Worm (Caenorhabditis elegans) whole organism, L1 larva: Measurements from ENCODE around the gene E01G6.2.

Experiments
- aha-1 ChIP-seq: fragments of 150-350 bp; optimal IDR thresholded peaks from 2 replicates; lab custom pipeline; 2014; ENCODE audit warnings: missing biosample characterization, missing genetic modification characterization
- alr-1 ChIP-seq: fragments of 200-800 bp; sonication (Bioruptor generic); optimal IDR thresholded peaks from 2 replicates; lab custom pipeline; 2018; ENCODE audit warnings: borderline replicate concordance, mild to moderate bottlenecking, missing genetic modification characterization, missing compliant biosample characterization
- ceh-88 ChIP-seq: fragments of 200-800 bp; sonication (Bioruptor generic); IDR thresholded peaks from 2 replicates; pipeline ENCODE4 v1.3.6; 2022; ENCODE audit warnings: missing genetic modification characterization, missing compliant biosample characterization
- ces-1 ChIP-seq: fragments of 150-350 bp; optimal IDR thresholded peaks from 2 replicates; lab custom pipeline; 2014; ENCODE audit warnings: missing biosample characterization, missing genetic modification reagents, missing genetic modification characterization
- dpl-1 ChIP-seq, 3 experiments: fragments of 150-350 bp in 2 of 3; sonication (generic microtip) in 1 of 3; optimal IDR thresholded peaks; 2 replicates each; lab custom pipeline; 2014 to 2017; ENCODE audit warnings: missing biosample characterization in 3 of 3, missing genetic modification characterization in 3 of 3, missing genetic modification reagents in 3 of 3
- elt-3 ChIP-seq, 6 experiments: fragments of 150-350 bp in 1 of 6; sonication (generic microtip); optimal IDR thresholded peaks; 2 replicates each; lab custom pipeline; 2017 to 2018; ENCODE audit warnings: missing biosample characterization in 6 of 6, missing genetic modification characterization in 6 of 6, inconsistent platforms in 1 of 6
- fkh-10 ChIP-seq: sonication (generic microtip); optimal IDR thresholded peaks from 2 replicates; lab custom pipeline; 2017; ENCODE audit warnings: missing biosample characterization, missing genetic modification reagents, missing genetic modification characterization
- mep-1 ChIP-seq: fragments of 150-350 bp; optimal IDR thresholded peaks from 2 replicates; lab custom pipeline; 2014; ENCODE audit warnings: missing biosample characterization, missing genetic modification characterization
- nhr-12 ChIP-seq: sonication (generic microtip); optimal IDR thresholded peaks from 2 replicates; lab custom pipeline; 2017; ENCODE audit warnings: missing biosample characterization, missing genetic modification characterization
- pag-3 ChIP-seq: sonication (generic microtip); optimal IDR thresholded peaks from 2 replicates; lab custom pipeline; 2017; ENCODE audit warnings: missing genetic modification characterization, mild to moderate bottlenecking, missing compliant biosample characterization, antibody characterized with exemption, borderline replicate concordance; ENCODE audit not compliant: insufficient read depth
- unc-62 ChIP-seq: fragments of 150-350 bp; optimal IDR thresholded peaks from 2 replicates; lab custom pipeline; 2014; ENCODE audit warnings: missing biosample characterization, missing genetic modification reagents, missing genetic modification characterization
- unc-86 ChIP-seq: sonication (generic microtip); optimal IDR thresholded peaks from 2 replicates; lab custom pipeline; 2016; ENCODE audit warnings: missing genetic modification characterization, missing compliant biosample characterization

DNA sequence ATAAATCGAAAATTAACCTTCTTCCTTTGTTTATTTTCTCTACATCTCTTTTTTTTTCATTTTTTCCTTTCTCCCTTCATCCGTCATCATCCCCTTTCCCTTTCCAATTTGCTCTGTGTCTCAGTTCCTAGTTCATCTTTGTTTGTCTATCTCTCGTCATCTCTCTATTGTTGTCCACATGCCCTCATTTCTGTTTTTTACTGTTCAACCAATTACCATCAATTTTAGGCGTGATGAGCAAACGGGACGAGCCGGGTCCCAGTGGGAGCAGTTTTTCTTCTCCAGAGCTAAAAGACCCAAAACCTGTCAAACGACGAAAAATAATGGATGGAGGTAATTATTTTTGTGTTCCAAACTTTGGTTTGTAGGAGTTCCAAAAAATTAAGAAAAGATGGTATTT, 21.1 kb upstream of the E01G6.2 start, which contains the start of gene C23H4.6:
- TF ChIP-seq unc-86 (tag; lab: Kevin White, UChicago), result no peak
- no peak for TF ChIP-seq aha-1 (tag; lab: Kevin White, UChicago)
- TF ChIP-seq pag-3 (tag; lab: Kevin White, UChicago), result no peak
- no peak for TF ChIP-seq nhr-12 (tag; lab: Kevin White, UChicago)
- TF ChIP-seq ces-1, result no peak
- no peak for TF ChIP-seq alr-1 (tag; lab: Kevin White, UChicago)
- TF ChIP-seq elt-3 (tag; optimal IDR thresholded peaks at IDR 0.05; lab: Kevin White, UChicago), result no peak
- TF ChIP-seq ceh-88 (GFP tag; lab: Robert Waterston, UW), result no peak
- TF ChIP-seq fkh-10 (GFP tag; lab: Kevin White, UChicago), result no peak
- TF ChIP-seq unc-62 (GFP tag; lab: Kevin White, UChicago), result no peak
- no peak for TF ChIP-seq dpl-1 (GFP tag; optimal IDR thresholded peaks at IDR 0.05; lab: Kevin White, UChicago)
- no peak for TF ChIP-seq mep-1 (tag; lab: Kevin White, UChicago)
